Fruit fly (Drosophila melanogaster): ENCODE results near the gene Tcs5.

Tcs5 gene

dm6 chr3L:5187572-5187934, 48.4 kb upstream of the Tcs5 start (continued):
- no peak for TF ChIP-seq Dll (GFP tag; IDR thresholded peaks at IDR 0.05; ENCODE audit: partially characterized antibody)
- TF ChIP-seq CG11247 (GFP tag; IDR thresholded peaks at IDR 0.05): peak; percentile 71
- TF ChIP-seq CG10654 (GFP tag; optimal IDR thresholded peaks at IDR 0.05): peak; percentile 53
- TF ChIP-seq cas (GFP tag; IDR thresholded peaks at IDR 0.05): no peak
- TF ChIP-seq Jarid2 (GFP tag; optimal IDR thresholded peaks at IDR 0.05): no peak
- TF ChIP-seq vfl (GFP tag; optimal IDR thresholded peaks at IDR 0.05): no peak
- TF ChIP-seq tup (GFP tag; optimal IDR thresholded peaks at IDR 0.05): no peak
- TF ChIP-seq Chrac-16 (GFP tag; optimal IDR thresholded peaks at IDR 0.05): peak; percentile 54
- peak; percentile 74 for TF ChIP-seq CG10979 (tag; optimal IDR thresholded peaks at IDR 0.05)
- TF ChIP-seq Eip74EF (GFP tag; optimal IDR thresholded peaks at IDR 0.05): peak in 1 of 2 experiments; percentile 35
- no peak for TF ChIP-seq CG6272 (GFP tag; IDR thresholded peaks at IDR 0.05)
- TF ChIP-seq vnd (GFP tag; IDR thresholded peaks at IDR 0.05; ENCODE audit: partially characterized antibody): no peak
- peak; percentile 21; the same call in 1 of the 2 replicates for TF ChIP-seq MBD-R2 (GFP tag; IDR thresholded peaks at IDR 0.05)
- peak; percentile 45; the same call in 1 of the 2 replicates for TF ChIP-seq Awh (GFP tag; IDR thresholded peaks at IDR 0.05)
- TF ChIP-seq CG15011 (GFP tag; optimal IDR thresholded peaks at IDR 0.05): no peak
- TF ChIP-seq bcd (GFP tag; optimal IDR thresholded peaks at IDR 0.05): peak; percentile 33
- TF ChIP-seq Pdp1 (GFP tag; optimal IDR thresholded peaks at IDR 0.05): peak; percentile 0 to 25
- no peak for TF ChIP-seq repo (GFP tag; optimal IDR thresholded peaks at IDR 0.05)
- TF ChIP-seq CG12744 (GFP tag; optimal IDR thresholded peaks at IDR 0.05): no peak
- no peak for TF ChIP-seq fd102C (GFP tag; optimal IDR thresholded peaks at IDR 0.05)
- TF ChIP-seq Bdp1 (GFP tag; optimal IDR thresholded peaks at IDR 0.05): peak; percentile 45
- TF ChIP-seq usp (GFP tag; optimal IDR thresholded peaks at IDR 0.05): no peak
- TF ChIP-seq exex (tag; optimal IDR thresholded peaks at IDR 0.05): no peak
- 0 out of 4 replicates have a peak, but pooled peaks have one; percentile 5 for TF ChIP-seq Gug (GFP tag; IDR thresholded peaks at IDR 0.05)
- TF ChIP-seq CG30020 (tag; optimal IDR thresholded peaks at IDR 0.05): no peak
- TF ChIP-seq CG8944 (GFP tag; optimal IDR thresholded peaks at IDR 0.05): peak; percentile 10
- TF ChIP-seq Atf6 (GFP tag; IDR thresholded peaks at IDR 0.05): peak; percentile 23; the same call in 1 of the 2 replicates
- TF ChIP-seq wor (GFP tag; IDR thresholded peaks at IDR 0.05): peak; percentile 35; the same call in 1 of the 2 replicates
- TF ChIP-seq Hr51 (GFP tag; optimal IDR thresholded peaks at IDR 0.05): peak in 1 of 2 experiments; percentile 67
- no peak; the same call in 1 of the 2 replicates for TF ChIP-seq E2f2 (GFP tag; IDR thresholded peaks at IDR 0.05)
- no peak for TF ChIP-seq cg (GFP tag; optimal IDR thresholded peaks at IDR 0.05)
- TF ChIP-seq CG15269 (tag; optimal IDR thresholded peaks at IDR 0.05): peak; percentile 61
- TF ChIP-seq CkIIα-i1 (GFP tag; IDR thresholded peaks at IDR 0.05): no peak
- TF ChIP-seq HLH54F (GFP tag; optimal IDR thresholded peaks at IDR 0.05): no peak
- 0 out of 2 replicates have a peak, but pooled peaks have one; percentile 33 for TF ChIP-seq Taf1 (GFP tag; IDR thresholded peaks at IDR 0.05)
- no peak for TF ChIP-seq cato (GFP tag; optimal IDR thresholded peaks at IDR 0.05; ENCODE audit: borderline replicate concordance)
- TF ChIP-seq Doc2 (GFP tag; IDR thresholded peaks at IDR 0.05): no peak
- no peak for TF ChIP-seq Opbp (GFP tag; IDR thresholded peaks at IDR 0.05; ENCODE audit: partially characterized antibody)
- TF ChIP-seq CG1233 (GFP tag; optimal IDR thresholded peaks at IDR 0.05): peak; percentile 51
- TF ChIP-seq CG30403 (GFP tag; optimal IDR thresholded peaks at IDR 0.05): peak; percentile 9
- TF ChIP-seq CG9817 (tag; optimal IDR thresholded peaks at IDR 0.05): peak; percentile 23
- TF ChIP-seq corto (GFP tag; optimal IDR thresholded peaks at IDR 0.05): no peak
- peak; percentile 6 for TF ChIP-seq Sox100B (GFP tag; optimal IDR thresholded peaks at IDR 0.05)
- TF ChIP-seq gem (tag; optimal IDR thresholded peaks at IDR 0.05): peak; percentile 80
- TF ChIP-seq CG4854 (GFP tag; optimal IDR thresholded peaks at IDR 0.05): peak; percentile 14
- TF ChIP-seq jumu (GFP tag; optimal IDR thresholded peaks at IDR 0.05): peak; percentile 1
- TF ChIP-seq CG14860 (GFP tag; IDR thresholded peaks at IDR 0.05; ENCODE audit: partially characterized antibody): no peak
- peak; percentile 79 for TF ChIP-seq nmo (GFP tag; optimal IDR thresholded peaks at IDR 0.05)
- no peak for TF ChIP-seq caup (GFP tag; optimal IDR thresholded peaks at IDR 0.05; ENCODE audit: severe bottlenecking)
- no peak for TF ChIP-seq CG7745 (tag; optimal IDR thresholded peaks at IDR 0.05)

Data from whole organism, embryonic.